Fruit fly (Drosophila melanogaster) whole organism, prepupa: ENCODE data around the gene alpha-Spec.

Experiments used
- Blimp-1 ChIP-seq: fragments of 200-800 bp; sonication (Bioruptor generic); optimal IDR thresholded peaks from 3 replicates; lab custom pipeline; 2017; ENCODE audit warnings: missing biosample characterization, missing genetic modification characterization, mild to moderate bottlenecking, moderate library complexity, missing genetic modification reagents
- CG10631 ChIP-seq: fragments of 200-800 bp; sonication (Bioruptor generic); optimal IDR thresholded peaks from 2 replicates; lab custom pipeline; 2016; ENCODE audit warnings: missing biosample characterization, missing genetic modification characterization
- CG10669 ChIP-seq: fragments of 200-800 bp; sonication (Bioruptor generic); optimal IDR thresholded peaks from 3 replicates; lab custom pipeline; 2018; ENCODE audit warnings: missing biosample characterization, mild to moderate bottlenecking, missing genetic modification characterization, moderate library complexity
- CG11294 ChIP-seq: fragments of 200-800 bp; sonication (Bioruptor generic); IDR thresholded peaks from 2 replicates; pipeline ENCODE4 v1.3.6; 2022; ENCODE audit warnings: missing biosample characterization, missing genetic modification characterization
- CG11762 ChIP-seq: fragments of 200-800 bp; sonication (Bioruptor generic); optimal IDR thresholded peaks from 3 replicates; lab custom pipeline; 2016; ENCODE audit warnings: missing biosample characterization, missing genetic modification characterization; ENCODE audit not compliant: insufficient read depth
- CG11902 ChIP-seq: fragments of 200-800 bp; sonication (Bioruptor generic); optimal IDR thresholded peaks from 3 replicates; lab custom pipeline; 2016; ENCODE audit warnings: missing biosample characterization, missing genetic modification characterization
- CG15336 ChIP-seq: fragments of 200-800 bp; sonication (Bioruptor generic); IDR thresholded peaks from 2 replicates; pipeline ENCODE4 v1.3.6; 2022; ENCODE audit warnings: missing biosample characterization, missing genetic modification characterization
- CG1621 ChIP-seq: fragments of 200-800 bp; sonication (Bioruptor generic); optimal IDR thresholded peaks from 3 replicates; lab custom pipeline; 2018; ENCODE audit warnings: missing biosample characterization, mild to moderate bottlenecking, missing genetic modification characterization
- CG16779 ChIP-seq: fragments of 200-800 bp; sonication (Bioruptor generic); optimal IDR thresholded peaks from 3 replicates; lab custom pipeline; 2017; ENCODE audit warnings: missing biosample characterization, mild to moderate bottlenecking, missing genetic modification characterization
- CG31627 ChIP-seq: fragments of 200-800 bp; sonication (Bioruptor generic); optimal IDR thresholded peaks from 3 replicates; lab custom pipeline; 2016; ENCODE audit warnings: missing biosample characterization, missing genetic modification characterization
- CG32006 ChIP-seq: fragments of 200-800 bp; sonication (Bioruptor generic); optimal IDR thresholded peaks from 3 replicates; lab custom pipeline; 2017; ENCODE audit warnings: missing biosample characterization, mild to moderate bottlenecking, missing genetic modification characterization
- CG34406 ChIP-seq: fragments of 200-800 bp; sonication (Bioruptor generic); optimal IDR thresholded peaks from 3 replicates; lab custom pipeline; 2016; ENCODE audit warnings: missing biosample characterization, missing genetic modification characterization
- CG4318 ChIP-seq: fragments of 200-800 bp; sonication (Bioruptor generic); optimal IDR thresholded peaks from 3 replicates; lab custom pipeline; 2017; ENCODE audit warnings: missing biosample characterization, mild to moderate bottlenecking, missing genetic modification characterization
- CG6163 ChIP-seq: fragments of 200-800 bp; sonication (Bioruptor generic); IDR thresholded peaks from 3 replicates; pipeline ENCODE4 v1.3.6; 2022; ENCODE audit warnings: missing biosample characterization, missing genetic modification characterization
- CG6276 ChIP-seq: fragments of 200-800 bp; sonication (Bioruptor generic); optimal IDR thresholded peaks from 2 replicates; lab custom pipeline; 2017; ENCODE audit warnings: missing biosample characterization, mild to moderate bottlenecking, missing genetic modification characterization
- CG6792 ChIP-seq: fragments of 200-800 bp; sonication (Bioruptor generic); optimal IDR thresholded peaks from 3 replicates; lab custom pipeline; 2016; ENCODE audit warnings: missing biosample characterization, missing genetic modification characterization
- CG6808 ChIP-seq: fragments of 200-800 bp; sonication (Bioruptor generic); optimal IDR thresholded peaks from 3 replicates; lab custom pipeline; 2017; ENCODE audit warnings: missing biosample characterization, missing genetic modification characterization, mild to moderate bottlenecking, moderate library complexity, missing genetic modification reagents
- CG6854 ChIP-seq: fragments of 200-800 bp; sonication (Bioruptor generic); optimal IDR thresholded peaks from 2 replicates; lab custom pipeline; 2017; ENCODE audit warnings: missing biosample characterization, mild to moderate bottlenecking, missing genetic modification characterization
- CG7368 ChIP-seq: fragments of 200-800 bp; sonication (Bioruptor generic); optimal IDR thresholded peaks from 3 replicates; lab custom pipeline; 2016; ENCODE audit warnings: missing biosample characterization, missing genetic modification characterization
- CG8119 ChIP-seq: fragments of 200-800 bp; sonication (Bioruptor generic); IDR thresholded peaks from 3 replicates; pipeline ENCODE4 v1.3.6; 2022; ENCODE audit warnings: missing biosample characterization, missing genetic modification characterization
- CG8319 ChIP-seq: fragments of 200-800 bp; sonication (Bioruptor generic); optimal IDR thresholded peaks from 3 replicates; lab custom pipeline; 2016; ENCODE audit warnings: missing biosample characterization, missing genetic modification characterization
- CG8632 ChIP-seq: fragments of 200-800 bp; sonication (Bioruptor generic); optimal IDR thresholded peaks from 3 replicates; lab custom pipeline; 2016; ENCODE audit warnings: missing biosample characterization, missing genetic modification characterization
- Eip75B ChIP-seq: fragments of 200-800 bp; sonication (Bioruptor generic); optimal IDR thresholded peaks from 3 replicates; lab custom pipeline; 2016; ENCODE audit warnings: missing biosample characterization, missing genetic modification characterization
- Eip78C ChIP-seq: fragments of 200-800 bp; sonication (Bioruptor generic); peaks from one replicate; lab custom pipeline; 2016; ENCODE audit warnings: missing biosample characterization, missing genetic modification characterization
- Eip93F ChIP-seq: fragments of 200-800 bp; sonication (Bioruptor generic); optimal IDR thresholded peaks from 2 replicates; lab custom pipeline; 2016; ENCODE audit warnings: missing biosample characterization, mild to moderate bottlenecking, missing genetic modification characterization
- Ets21C ChIP-seq: fragments of 200-800 bp; sonication (Bioruptor generic); optimal IDR thresholded peaks from 3 replicates; lab custom pipeline; 2016; ENCODE audit warnings: missing biosample characterization, missing genetic modification characterization
- Gug ChIP-seq: fragments of 200-800 bp; sonication (Bioruptor generic); IDR thresholded peaks from 2 replicates; pipeline ENCODE4 v1.3.6; 2022; ENCODE audit warnings: missing biosample characterization, missing genetic modification characterization
- Hr38 ChIP-seq: sonication (Bioruptor generic); optimal IDR thresholded peaks from 2 replicates; lab custom pipeline; 2016; ENCODE audit warnings: missing biosample characterization, missing genetic modification characterization
- Hr39 ChIP-seq: fragments of 200-800 bp; sonication (Bioruptor generic); optimal IDR thresholded peaks from 2 replicates; lab custom pipeline; 2016; ENCODE audit warnings: missing biosample characterization, missing genetic modification characterization
- Hr4 ChIP-seq: fragments of 200-800 bp; sonication (Bioruptor generic); optimal IDR thresholded peaks from 3 replicates; lab custom pipeline; 2016; ENCODE audit warnings: missing biosample characterization, missing genetic modification characterization
- Lpt ChIP-seq: fragments of 200-800 bp; sonication (Bioruptor generic); optimal IDR thresholded peaks from 3 replicates; lab custom pipeline; 2016; ENCODE audit warnings: missing biosample characterization, missing genetic modification characterization
- Met ChIP-seq: fragments of 200-800 bp; sonication (Bioruptor generic); optimal IDR thresholded peaks from 3 replicates; lab custom pipeline; 2016; ENCODE audit warnings: missing biosample characterization, missing genetic modification characterization
- OdsH ChIP-seq: fragments of 200-800 bp; sonication (Bioruptor generic); optimal IDR thresholded peaks from 3 replicates; lab custom pipeline; 2016; ENCODE audit warnings: missing biosample characterization, missing genetic modification characterization
- Smox ChIP-seq: fragments of 200-800 bp; sonication (Bioruptor generic); optimal IDR thresholded peaks from 3 replicates; lab custom pipeline; 2016; ENCODE audit warnings: missing biosample characterization, missing genetic modification characterization
- Sox102F ChIP-seq: fragments of 200-800 bp; sonication (Bioruptor generic); optimal IDR thresholded peaks from 2 replicates; lab custom pipeline; 2016; ENCODE audit warnings: missing biosample characterization, mild to moderate bottlenecking, missing genetic modification characterization
- Sox14 ChIP-seq: fragments of 200-800 bp; sonication (Bioruptor generic); optimal IDR thresholded peaks from 3 replicates; lab custom pipeline; 2016; ENCODE audit warnings: missing biosample characterization, missing genetic modification characterization
- Sox15 ChIP-seq: fragments of 200-800 bp; sonication (Bioruptor generic); optimal IDR thresholded peaks from 3 replicates; lab custom pipeline; 2016; ENCODE audit warnings: missing biosample characterization, missing genetic modification characterization
- achi ChIP-seq: fragments of 200-800 bp; sonication (Bioruptor generic); optimal IDR thresholded peaks from 3 replicates; lab custom pipeline; 2016; ENCODE audit warnings: missing biosample characterization, missing genetic modification characterization
- acj6 ChIP-seq: fragments of 200-800 bp; sonication (Bioruptor generic); optimal IDR thresholded peaks from 3 replicates; lab custom pipeline; 2016; ENCODE audit warnings: missing biosample characterization, missing genetic modification characterization
- cyc ChIP-seq: fragments of 200-800 bp; sonication (Bioruptor generic); optimal IDR thresholded peaks from 3 replicates; lab custom pipeline; 2016; ENCODE audit warnings: missing biosample characterization, missing genetic modification characterization
- dac ChIP-seq: fragments of 200-800 bp; sonication (Bioruptor generic); optimal IDR thresholded peaks from 2 replicates; lab custom pipeline; 2017; ENCODE audit warnings: missing biosample characterization, mild to moderate bottlenecking, missing genetic modification characterization
- eg ChIP-seq: fragments of 200-800 bp; sonication (Bioruptor generic); IDR thresholded peaks from 3 replicates; pipeline ENCODE4 v1.3.6; 2022; ENCODE audit warnings: missing biosample characterization, missing genetic modification characterization
- esn ChIP-seq: fragments of 200-800 bp; sonication (Bioruptor generic); optimal IDR thresholded peaks from 2 replicates; lab custom pipeline; 2016; ENCODE audit warnings: missing biosample characterization, mild to moderate bottlenecking, missing genetic modification characterization, moderate library complexity
- fd85E ChIP-seq: fragments of 200-800 bp; sonication (Bioruptor generic); optimal IDR thresholded peaks from 3 replicates; lab custom pipeline; 2016; ENCODE audit warnings: missing biosample characterization, missing genetic modification characterization
- fkh ChIP-seq: fragments of 200-800 bp; sonication (Bioruptor generic); optimal IDR thresholded peaks from 3 replicates; lab custom pipeline; 2017; ENCODE audit warnings: missing biosample characterization, mild to moderate bottlenecking, missing genetic modification characterization, moderate library complexity
- lz ChIP-seq: fragments of 200-800 bp; sonication (Bioruptor generic); optimal IDR thresholded peaks from 3 replicates; lab custom pipeline; 2016; ENCODE audit warnings: missing biosample characterization, missing genetic modification characterization
- net ChIP-seq: fragments of 200-800 bp; sonication (Bioruptor generic); optimal IDR thresholded peaks from 3 replicates; lab custom pipeline; 2016; ENCODE audit warnings: missing biosample characterization, missing genetic modification characterization
- pdm3 ChIP-seq: fragments of 200-800 bp; sonication (Bioruptor generic); optimal IDR thresholded peaks from 3 replicates; lab custom pipeline; 2016; ENCODE audit warnings: missing biosample characterization, missing genetic modification characterization
- salr ChIP-seq, 2 experiments: fragments of 200-800 bp; sonication (Bioruptor generic); optimal IDR thresholded peaks; 3 replicates each; lab custom pipeline; 2016 to 2018; ENCODE audit warnings: missing biosample characterization in 2 of 2, missing genetic modification characterization in 2 of 2, mild to moderate bottlenecking in 1 of 2
- ss ChIP-seq, 2 experiments: fragments of 200-800 bp; sonication (Bioruptor generic); optimal IDR thresholded peaks; 2 replicates in 1 of 2; 3 replicates in 1 of 2; lab custom pipeline; 2017 to 2018; ENCODE audit warnings: mild to moderate bottlenecking in 2 of 2, missing biosample characterization in 2 of 2, missing genetic modification characterization in 2 of 2, moderate library complexity in 1 of 2
- svp ChIP-seq: fragments of 200-800 bp; sonication (Bioruptor generic); peaks from one replicate; lab custom pipeline; 2016; ENCODE audit warnings: missing biosample characterization, missing genetic modification characterization
- topi ChIP-seq: fragments of 200-800 bp; sonication (Bioruptor generic); optimal IDR thresholded peaks from 3 replicates; lab custom pipeline; 2016; ENCODE audit warnings: missing biosample characterization, missing genetic modification characterization
- vri ChIP-seq: fragments of 200-800 bp; sonication (Bioruptor generic); optimal IDR thresholded peaks from 3 replicates; lab custom pipeline; 2016; ENCODE audit warnings: missing biosample characterization, mild to moderate bottlenecking, missing genetic modification characterization

Gene alpha-Spec

DNA sequence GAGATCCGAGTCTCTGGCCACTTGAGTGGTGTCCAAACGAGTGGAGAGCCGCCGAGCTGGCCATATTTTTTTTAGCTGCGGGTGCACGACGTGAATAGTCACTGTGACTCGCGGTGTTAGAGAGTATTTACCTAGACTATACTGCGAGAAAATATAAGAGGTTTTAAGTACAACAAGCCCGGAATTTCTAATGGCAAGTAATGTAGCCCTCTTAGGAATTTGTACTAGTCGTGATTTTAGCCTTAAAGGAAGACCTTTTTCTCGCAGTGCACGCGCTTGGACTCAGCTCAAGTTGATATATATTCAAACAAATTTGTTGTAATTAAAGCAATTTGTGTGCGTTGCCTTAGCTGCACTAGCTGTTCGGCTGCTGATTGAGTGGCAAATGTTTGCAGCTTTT, 49.5 kb upstream of the alpha-Spec start:
- TF ChIP-seq CG7368 (GFP tag; lab: Kevin White, UChicago) (no peak), CG6276 (peak; percentile 66), CG32006 (GFP tag; lab: Kevin White, UChicago) (peak; percentile 72), fkh (GFP tag; lab: Kevin White, UChicago) (no peak), CG16779 (no peak), Eip93F (GFP tag; lab: Kevin White, UChicago) (no peak), CG10631 (GFP tag; lab: Kevin White, UChicago) (no peak), dac (peak; percentile 44), CG6808 (GFP tag; lab: Kevin White, UChicago) (no peak), OdsH (GFP tag; lab: Kevin White, UChicago) (peak; percentile 21), svp (GFP tag; lab: Kevin White, UChicago) (no peak), CG11294 (peak; percentile 63; the same call in 1 of the 2 replicates), esn (no peak), Eip75B (GFP tag; lab: Kevin White, UChicago) (no peak), Blimp-1 (GFP tag; lab: Kevin White, UChicago) (no peak), Gug (GFP tag; lab: Robert Waterston, UW) (peak; percentile 69), CG8119 (GFP tag; lab: Robert Waterston, UW) (peak; percentile 78), CG11902 (GFP tag; lab: Kevin White, UChicago) (no peak), CG6792 (GFP tag; lab: Kevin White, UChicago) (no peak), Met (no peak), CG6854 (GFP tag; lab: Kevin White, UChicago) (no peak), Sox102F (no peak), Hr38 (GFP tag; lab: Kevin White, UChicago) (peak; percentile 1), Sox15 (GFP tag; lab: Kevin White, UChicago) (no peak), CG6163 (GFP tag; lab: Robert Waterston, UW) (peak; percentile 74; the same call in 2 of the 3 replicates), CG31627 (GFP tag; lab: Kevin White, UChicago) (no peak), net (GFP tag; lab: Kevin White, UChicago) (no peak), cyc (GFP tag; lab: Kevin White, UChicago) (no peak), achi (GFP tag; lab: Kevin White, UChicago) (peak; percentile 25), salr (GFP tag; optimal IDR thresholded peaks at IDR 0.05; lab: Kevin White, UChicago) (peak in 1 of 2 experiments; percentile 14), Sox14 (GFP tag; lab: Kevin White, UChicago) (no peak), eg (GFP tag; lab: Robert Waterston, UW) (peak; percentile 90), Smox (no peak), vri (GFP tag; lab: Kevin White, UChicago) (no peak), CG15336 (GFP tag; lab: Robert Waterston, UW) (peak; percentile 76), pdm3 (GFP tag; lab: Kevin White, UChicago) (peak; percentile 37), lz (no peak), Eip78C (no peak), CG1621 (tag; lab: Kevin White, UChicago) (no peak), CG11762 (GFP tag; lab: Kevin White, UChicago) (no peak), topi (GFP tag; lab: Kevin White, UChicago) (no peak), fd85E (GFP tag; lab: Kevin White, UChicago) (no peak), Hr4 (GFP tag; lab: Kevin White, UChicago) (peak; percentile 72), Ets21C (GFP tag; lab: Kevin White, UChicago) (no peak), Lpt (peak; percentile 47), Hr39 (GFP tag; lab: Kevin White, UChicago) (no peak), CG8319 (GFP tag; lab: Kevin White, UChicago) (no peak), CG4318 (GFP tag; lab: Kevin White, UChicago) (peak; percentile 15), CG8632 (no peak), CG10669 (GFP tag; lab: Kevin White, UChicago) (no peak), CG34406 (GFP tag; lab: Kevin White, UChicago) (no peak), ss (GFP tag; optimal IDR thresholded peaks at IDR 0.05; lab: Kevin White, UChicago) (no peak), acj6 (GFP tag; lab: Kevin White, UChicago) (no peak)
